Fruit fly (Drosophila melanogaster) whole organism, prepupa: Measurements from ENCODE around the gene SkpD.

Source experiments
- Blimp-1 ChIP-seq: fragments of 200-800 bp; sonication (Bioruptor generic); optimal IDR thresholded peaks from 3 replicates; lab custom pipeline; 2017; ENCODE audit warnings: missing biosample characterization, missing genetic modification characterization, mild to moderate bottlenecking, moderate library complexity, missing genetic modification reagents
- CG10631 ChIP-seq: fragments of 200-800 bp; sonication (Bioruptor generic); optimal IDR thresholded peaks from 2 replicates; lab custom pipeline; 2016; ENCODE audit warnings: missing biosample characterization, missing genetic modification characterization
- CG10669 ChIP-seq: fragments of 200-800 bp; sonication (Bioruptor generic); optimal IDR thresholded peaks from 3 replicates; lab custom pipeline; 2018; ENCODE audit warnings: missing biosample characterization, mild to moderate bottlenecking, missing genetic modification characterization, moderate library complexity
- CG11294 ChIP-seq: fragments of 200-800 bp; sonication (Bioruptor generic); IDR thresholded peaks from 2 replicates; pipeline ENCODE4 v1.3.6; 2022; ENCODE audit warnings: missing biosample characterization, missing genetic modification characterization
- CG11762 ChIP-seq: fragments of 200-800 bp; sonication (Bioruptor generic); optimal IDR thresholded peaks from 3 replicates; lab custom pipeline; 2016; ENCODE audit warnings: missing biosample characterization, missing genetic modification characterization; ENCODE audit not compliant: insufficient read depth
- CG15336 ChIP-seq: fragments of 200-800 bp; sonication (Bioruptor generic); IDR thresholded peaks from 2 replicates; pipeline ENCODE4 v1.3.6; 2022; ENCODE audit warnings: missing biosample characterization, missing genetic modification characterization
- CG3032 ChIP-seq: fragments of 200-800 bp; optimal IDR thresholded peaks from 2 replicates; lab custom pipeline; 2019; ENCODE audit warnings: missing biosample characterization, mild to moderate bottlenecking, missing genetic modification characterization, moderate library complexity
- CG31627 ChIP-seq: fragments of 200-800 bp; sonication (Bioruptor generic); optimal IDR thresholded peaks from 3 replicates; lab custom pipeline; 2016; ENCODE audit warnings: missing biosample characterization, missing genetic modification characterization
- CG32006 ChIP-seq: fragments of 200-800 bp; sonication (Bioruptor generic); optimal IDR thresholded peaks from 3 replicates; lab custom pipeline; 2017; ENCODE audit warnings: missing biosample characterization, mild to moderate bottlenecking, missing genetic modification characterization
- CG3919 ChIP-seq: fragments of 200-800 bp; sonication (Bioruptor generic); optimal IDR thresholded peaks from 3 replicates; lab custom pipeline; 2016; ENCODE audit warnings: missing biosample characterization, missing genetic modification characterization
- CG4318 ChIP-seq: fragments of 200-800 bp; sonication (Bioruptor generic); optimal IDR thresholded peaks from 3 replicates; lab custom pipeline; 2017; ENCODE audit warnings: missing biosample characterization, mild to moderate bottlenecking, missing genetic modification characterization
- CG6276 ChIP-seq: fragments of 200-800 bp; sonication (Bioruptor generic); optimal IDR thresholded peaks from 2 replicates; lab custom pipeline; 2017; ENCODE audit warnings: missing biosample characterization, mild to moderate bottlenecking, missing genetic modification characterization
- CG7368 ChIP-seq: fragments of 200-800 bp; sonication (Bioruptor generic); optimal IDR thresholded peaks from 3 replicates; lab custom pipeline; 2016; ENCODE audit warnings: missing biosample characterization, missing genetic modification characterization
- CG8119 ChIP-seq: fragments of 200-800 bp; sonication (Bioruptor generic); IDR thresholded peaks from 3 replicates; pipeline ENCODE4 v1.3.6; 2022; ENCODE audit warnings: missing biosample characterization, missing genetic modification characterization
- CG8632 ChIP-seq: fragments of 200-800 bp; sonication (Bioruptor generic); optimal IDR thresholded peaks from 3 replicates; lab custom pipeline; 2016; ENCODE audit warnings: missing biosample characterization, missing genetic modification characterization
- CG9139 ChIP-seq: fragments of 200-800 bp; sonication (Bioruptor generic); optimal IDR thresholded peaks from 3 replicates; lab custom pipeline; 2017; ENCODE audit warnings: missing biosample characterization, mild to moderate bottlenecking, missing genetic modification characterization
- Eip78C ChIP-seq: fragments of 200-800 bp; sonication (Bioruptor generic); peaks from one replicate; lab custom pipeline; 2016; ENCODE audit warnings: missing biosample characterization, missing genetic modification characterization
- Ets21C ChIP-seq: fragments of 200-800 bp; sonication (Bioruptor generic); optimal IDR thresholded peaks from 3 replicates; lab custom pipeline; 2016; ENCODE audit warnings: missing biosample characterization, missing genetic modification characterization
- Hr38 ChIP-seq: sonication (Bioruptor generic); optimal IDR thresholded peaks from 2 replicates; lab custom pipeline; 2016; ENCODE audit warnings: missing biosample characterization, missing genetic modification characterization
- Hr39 ChIP-seq: fragments of 200-800 bp; sonication (Bioruptor generic); optimal IDR thresholded peaks from 2 replicates; lab custom pipeline; 2016; ENCODE audit warnings: missing biosample characterization, missing genetic modification characterization
- Lpt ChIP-seq: fragments of 200-800 bp; sonication (Bioruptor generic); optimal IDR thresholded peaks from 3 replicates; lab custom pipeline; 2016; ENCODE audit warnings: missing biosample characterization, missing genetic modification characterization
- Met ChIP-seq: fragments of 200-800 bp; sonication (Bioruptor generic); optimal IDR thresholded peaks from 3 replicates; lab custom pipeline; 2016; ENCODE audit warnings: missing biosample characterization, missing genetic modification characterization
- OdsH ChIP-seq: fragments of 200-800 bp; sonication (Bioruptor generic); optimal IDR thresholded peaks from 3 replicates; lab custom pipeline; 2016; ENCODE audit warnings: missing biosample characterization, missing genetic modification characterization
- Smox ChIP-seq: fragments of 200-800 bp; sonication (Bioruptor generic); optimal IDR thresholded peaks from 3 replicates; lab custom pipeline; 2016; ENCODE audit warnings: missing biosample characterization, missing genetic modification characterization
- Sox102F ChIP-seq: fragments of 200-800 bp; sonication (Bioruptor generic); optimal IDR thresholded peaks from 2 replicates; lab custom pipeline; 2016; ENCODE audit warnings: missing biosample characterization, mild to moderate bottlenecking, missing genetic modification characterization
- Sox14 ChIP-seq: fragments of 200-800 bp; sonication (Bioruptor generic); optimal IDR thresholded peaks from 3 replicates; lab custom pipeline; 2016; ENCODE audit warnings: missing biosample characterization, missing genetic modification characterization
- Sox15 ChIP-seq: fragments of 200-800 bp; sonication (Bioruptor generic); optimal IDR thresholded peaks from 3 replicates; lab custom pipeline; 2016; ENCODE audit warnings: missing biosample characterization, missing genetic modification characterization
- achi ChIP-seq: fragments of 200-800 bp; sonication (Bioruptor generic); optimal IDR thresholded peaks from 3 replicates; lab custom pipeline; 2016; ENCODE audit warnings: missing biosample characterization, missing genetic modification characterization
- acj6 ChIP-seq: fragments of 200-800 bp; sonication (Bioruptor generic); optimal IDR thresholded peaks from 3 replicates; lab custom pipeline; 2016; ENCODE audit warnings: missing biosample characterization, missing genetic modification characterization
- cyc ChIP-seq: fragments of 200-800 bp; sonication (Bioruptor generic); optimal IDR thresholded peaks from 3 replicates; lab custom pipeline; 2016; ENCODE audit warnings: missing biosample characterization, missing genetic modification characterization
- fd59A ChIP-seq: fragments of 200-800 bp; sonication (Bioruptor generic); optimal IDR thresholded peaks from 2 replicates; lab custom pipeline; 2017; ENCODE audit warnings: missing biosample characterization, mild to moderate bottlenecking, missing genetic modification characterization, missing genetic modification reagents
- fkh ChIP-seq: fragments of 200-800 bp; sonication (Bioruptor generic); optimal IDR thresholded peaks from 3 replicates; lab custom pipeline; 2017; ENCODE audit warnings: missing biosample characterization, mild to moderate bottlenecking, missing genetic modification characterization, moderate library complexity
- lz ChIP-seq: fragments of 200-800 bp; sonication (Bioruptor generic); optimal IDR thresholded peaks from 3 replicates; lab custom pipeline; 2016; ENCODE audit warnings: missing biosample characterization, missing genetic modification characterization
- pdm3 ChIP-seq: fragments of 200-800 bp; sonication (Bioruptor generic); optimal IDR thresholded peaks from 3 replicates; lab custom pipeline; 2016; ENCODE audit warnings: missing biosample characterization, missing genetic modification characterization
- salr ChIP-seq, 2 experiments: fragments of 200-800 bp; sonication (Bioruptor generic); optimal IDR thresholded peaks; 3 replicates each; lab custom pipeline; 2016 to 2018; ENCODE audit warnings: missing biosample characterization in 2 of 2, missing genetic modification characterization in 2 of 2, mild to moderate bottlenecking in 1 of 2
- spab ChIP-seq: fragments of 200-800 bp; sonication (Bioruptor generic); optimal IDR thresholded peaks from 2 replicates; lab custom pipeline; 2017; ENCODE audit warnings: missing biosample characterization, mild to moderate bottlenecking, missing genetic modification characterization, missing genetic modification reagents
- ss ChIP-seq, 2 experiments: fragments of 200-800 bp; sonication (Bioruptor generic); optimal IDR thresholded peaks; 2 replicates in 1 of 2; 3 replicates in 1 of 2; lab custom pipeline; 2017 to 2018; ENCODE audit warnings: mild to moderate bottlenecking in 2 of 2, missing biosample characterization in 2 of 2, missing genetic modification characterization in 2 of 2, moderate library complexity in 1 of 2
- svp ChIP-seq: fragments of 200-800 bp; sonication (Bioruptor generic); peaks from one replicate; lab custom pipeline; 2016; ENCODE audit warnings: missing biosample characterization, missing genetic modification characterization
- topi ChIP-seq: fragments of 200-800 bp; sonication (Bioruptor generic); optimal IDR thresholded peaks from 3 replicates; lab custom pipeline; 2016; ENCODE audit warnings: missing biosample characterization, missing genetic modification characterization

Gene SkpD

dm6 chrX:19825191-19825590, 12.7 kb downstream of the SkpD start:
- TF ChIP-seq Eip78C (GFP tag; lab: Kevin White, UChicago) = peak; percentile 33
- TF ChIP-seq CG11762 = no peak
- no peak for TF ChIP-seq Hr39 (GFP tag; lab: Kevin White, UChicago)
- TF ChIP-seq CG32006 (GFP tag; lab: Kevin White, UChicago) = no peak

- TF ChIP-seq Sox14 (GFP tag; lab: Kevin White, UChicago) (no peak), CG3032 (no peak), Lpt (no peak), CG6276 (GFP tag; lab: Kevin White, UChicago) (no peak), CG9139 (GFP tag; lab: Kevin White, UChicago) (no peak), salr (GFP tag; optimal IDR thresholded peaks at IDR 0.05; lab: Kevin White, UChicago) (no peak), CG11762 (no peak), Eip78C (GFP tag; lab: Kevin White, UChicago) (no peak), Hr38 (GFP tag; lab: Kevin White, UChicago) (no peak), CG15336 (no peak), CG3919 (GFP tag; lab: Kevin White, UChicago) (no peak), CG10669 (GFP tag; lab: Kevin White, UChicago) (no peak), Sox15 (GFP tag; lab: Kevin White, UChicago) (no peak), achi (GFP tag; lab: Kevin White, UChicago) (no peak), CG31627 (no peak), topi (GFP tag; lab: Kevin White, UChicago) (no peak), Hr39 (GFP tag; lab: Kevin White, UChicago) (no peak), CG11294 (GFP tag; lab: Robert Waterston, UW) (no peak)
- TF ChIP-seq, all 60 proteins: peak for 0
These were observed 15.2 kb downstream of the SkpD start for dm6 chrX:19827762-19828161.

DNA sequence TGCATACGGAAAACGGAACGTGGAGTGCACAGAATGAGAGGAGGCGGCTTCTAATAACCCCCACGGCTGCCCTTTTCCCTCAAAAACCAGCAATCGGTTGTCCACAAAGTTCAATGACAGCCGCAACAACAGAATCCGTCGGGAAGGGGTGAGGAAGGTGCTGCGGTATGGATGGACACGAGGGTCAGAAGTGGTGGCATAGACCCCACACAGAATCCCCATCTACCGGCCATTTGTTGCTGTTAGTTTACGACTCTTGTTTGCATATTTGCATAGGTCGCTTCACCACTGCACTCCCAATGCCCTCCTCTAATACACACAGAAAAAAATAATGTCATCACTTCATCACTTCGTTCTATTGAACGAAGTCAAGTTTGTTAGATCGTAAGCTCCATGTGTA, 26.5 kb downstream of the SkpD start:
- no peak for TF ChIP-seq CG3919 (GFP tag; lab: Kevin White, UChicago)
- TF ChIP-seq achi (GFP tag; lab: Kevin White, UChicago) = no peak
- no peak for TF ChIP-seq lz (GFP tag; lab: Kevin White, UChicago)
- TF ChIP-seq fkh (GFP tag; lab: Kevin White, UChicago) = peak; percentile 52
- no peak for TF ChIP-seq CG15336
- no peak for TF ChIP-seq Hr39 (GFP tag; lab: Kevin White, UChicago)
- peak; percentile 13 for TF ChIP-seq Eip78C (GFP tag; lab: Kevin White, UChicago)

DNA sequence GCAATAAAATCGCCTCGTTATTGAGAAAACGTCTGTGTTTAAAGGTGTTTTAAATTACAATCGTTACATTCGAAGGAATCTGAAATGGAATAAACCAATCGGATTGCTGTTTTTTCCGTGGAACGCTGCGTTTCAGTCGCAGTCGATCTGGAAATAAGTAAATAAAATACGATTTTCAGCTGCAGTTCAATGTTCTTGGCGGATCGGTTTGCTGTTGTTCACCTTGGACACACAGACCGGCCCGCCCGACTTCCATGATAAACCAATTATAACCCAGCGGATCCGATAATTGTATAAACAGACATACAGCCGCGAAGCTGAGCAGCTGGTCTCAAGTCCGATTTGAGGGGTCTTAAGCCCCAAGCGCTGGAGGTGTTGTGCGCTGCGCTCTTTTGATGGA, 27.8 kb downstream of the SkpD start:
- TF ChIP-seq svp (GFP tag; lab: Kevin White, UChicago) (peak; percentile 58), Eip78C (GFP tag; lab: Kevin White, UChicago) (no peak)
- TF ChIP-seq, all 60 proteins: peak for 1

dm6 chrX:19842397-19843261, 30.1 kb downstream of the SkpD start:
- TF ChIP-seq Blimp-1 (no peak), fkh (GFP tag; lab: Kevin White, UChicago) (no peak), acj6 (GFP tag; lab: Kevin White, UChicago) (peak; percentile 56), CG7368 (GFP tag; lab: Kevin White, UChicago) (peak; percentile 31), spab (peak; percentile 55), CG32006 (GFP tag; lab: Kevin White, UChicago) (peak; percentile 30), CG8119 (no peak), cyc (GFP tag; lab: Kevin White, UChicago) (peak; percentile 46), CG4318 (GFP tag; lab: Kevin White, UChicago) (no peak), ss (GFP tag; optimal IDR thresholded peaks at IDR 0.05; lab: Kevin White, UChicago) (peak; percentile 28 to 57), OdsH (GFP tag; lab: Kevin White, UChicago) (peak; percentile 46), achi (GFP tag; lab: Kevin White, UChicago) (peak; percentile 44), Sox102F (peak; percentile 33), CG10631 (GFP tag; lab: Kevin White, UChicago) (peak; percentile 62), Sox14 (GFP tag; lab: Kevin White, UChicago) (peak; percentile 53), Smox (peak; percentile 46), lz (GFP tag; lab: Kevin White, UChicago) (peak; percentile 42), CG10669 (GFP tag; lab: Kevin White, UChicago) (peak; percentile 55), salr (GFP tag; optimal IDR thresholded peaks at IDR 0.05; lab: Kevin White, UChicago) (peak in 1 of 2 experiments; percentile 14), Hr39 (GFP tag; lab: Kevin White, UChicago) (peak; percentile 50), Ets21C (GFP tag; lab: Kevin White, UChicago) (peak; percentile 19), CG31627 (peak; percentile 41), pdm3 (GFP tag; lab: Kevin White, UChicago) (peak; percentile 40), CG3919 (GFP tag; lab: Kevin White, UChicago) (peak; percentile 34), fd59A (GFP tag; lab: Kevin White, UChicago) (peak; percentile 61), Met (GFP tag; lab: Kevin White, UChicago) (peak; percentile 53), CG9139 (GFP tag; lab: Kevin White, UChicago) (peak; percentile 37), CG11294 (GFP tag; lab: Robert Waterston, UW) (no peak), CG8632 (GFP tag; lab: Kevin White, UChicago) (peak; percentile 42), CG3032 (peak; percentile 49)
